Fruit fly (Drosophila melanogaster) S2 (cell line): ENCODE results near the gene otu.

Experiments used
- CG8478 ChIP-seq: fragments of >200 bp; optimal IDR thresholded peaks from 2 replicates; lab custom pipeline; 2018
- CTCF ChIP-seq, 2 experiments: fragments of >200 bp; optimal IDR thresholded peaks; 2 replicates each; lab custom pipeline; 2018

Gene otu

dm6 chrX:8489048-8489447, 287 bp downstream of the otu start, which contains the start of gene CG33181:
CG33181 (plus strand) TSS chrX:8489348.
- no peak for TF ChIP-seq CTCF (optimal IDR thresholded peaks at IDR 0.05; lab: Kevin White, UChicago)
- no peak for TF ChIP-seq CG8478 (lab: Kevin White, UChicago)

dm6 chrX:8484778-8485177, 4.6 kb downstream of the otu start:
- TF ChIP-seq CG8478 (lab: Kevin White, UChicago) = no peak

- TF ChIP-seq CG8478 (lab: Kevin White, UChicago) (no peak), CTCF (optimal IDR thresholded peaks at IDR 0.05; lab: Kevin White, UChicago) (no peak)
These were observed 5.7 kb downstream of the otu start, which contains the start of gene CG33223 for dm6 chrX:8483671-8484070. CG33223 (minus strand) TSS chrX:8483885.

- TF ChIP-seq CG8478 (lab: Kevin White, UChicago) (no peak), CTCF (optimal IDR thresholded peaks at IDR 0.05; lab: Kevin White, UChicago) (no peak)
These were observed 7.9 kb downstream of the otu start, which contains the start of gene Cp38 for dm6 chrX:8481462-8481861. Cp38 (plus strand) TSS chrX:8481837.

DNA sequence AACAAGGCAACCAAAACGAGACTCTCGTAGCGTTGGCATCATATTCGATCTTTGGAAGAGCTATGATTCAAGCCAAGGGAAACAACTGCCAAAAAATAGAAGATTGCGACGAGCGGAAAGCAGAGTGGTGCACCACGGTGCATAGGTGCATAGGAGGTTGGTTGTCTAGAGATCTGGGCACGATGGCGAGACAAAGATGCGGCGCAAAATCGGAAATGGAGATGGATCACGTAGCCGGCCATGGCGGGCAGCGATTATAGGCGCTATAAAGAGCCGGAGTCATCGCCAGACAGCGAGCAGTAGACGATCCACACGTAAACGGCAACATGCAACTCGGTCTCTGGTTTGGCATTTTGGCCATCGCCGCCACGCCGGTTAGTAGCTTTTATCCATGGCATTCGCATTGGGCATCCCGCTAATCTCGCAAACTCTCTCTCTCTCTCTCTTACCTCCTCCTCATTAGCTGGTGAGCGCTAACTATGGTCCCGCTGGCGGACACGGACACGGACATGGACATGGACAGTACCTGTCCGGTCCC, 10.2 kb downstream of the otu start, which contains the start of gene Cp36:
Gene Cp36 (plus strand): TSS at position 289 of the 538 bp plus-strand sequence.
- TF ChIP-seq CG8478 (lab: Kevin White, UChicago) (no peak), CTCF (optimal IDR thresholded peaks at IDR 0.05; lab: Kevin White, UChicago) (no peak)

dm6 chrX:8476817-8477216, 12.5 kb downstream of the otu start, which contains the start of gene Cp7Fc:
Cp7Fc (plus strand) TSS chrX:8477117.
- TF ChIP-seq CG8478 (lab: Kevin White, UChicago) (no peak), CTCF (optimal IDR thresholded peaks at IDR 0.05; lab: Kevin White, UChicago) (no peak)

DNA sequence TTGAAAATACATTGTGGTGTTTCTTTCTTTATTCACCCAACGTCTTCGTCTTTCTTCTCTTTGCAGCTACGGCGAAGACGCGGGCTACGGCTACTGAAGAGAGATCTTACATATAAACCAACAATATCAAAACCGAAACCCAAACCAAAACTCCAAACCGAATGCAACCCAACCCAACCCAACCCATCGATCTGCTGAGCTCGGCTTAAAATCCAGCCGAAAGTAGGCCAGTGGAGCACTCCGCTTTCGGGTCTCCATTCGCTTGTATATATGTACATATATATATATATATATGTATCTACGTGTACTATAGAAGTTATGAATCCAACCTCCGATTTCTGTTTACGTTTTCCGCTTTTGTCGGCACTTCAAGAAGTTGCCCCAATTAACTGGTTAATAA, 13.7 kb downstream of the otu start:
- TF ChIP-seq CG8478 (lab: Kevin White, UChicago) (no peak), CTCF (optimal IDR thresholded peaks at IDR 0.05; lab: Kevin White, UChicago) (no peak)

dm6 chrX:8473339-8473887, 15.9 kb downstream of the otu start, which contains the start of gene Cp7Fb:
Cp7Fb (plus strand) TSS chrX:8473837.
- TF ChIP-seq CG8478 (lab: Kevin White, UChicago) (no peak), CTCF (optimal IDR thresholded peaks at IDR 0.05; lab: Kevin White, UChicago) (no peak)

- TF ChIP-seq CG8478 (lab: Kevin White, UChicago) = no peak
- no peak for TF ChIP-seq CTCF (optimal IDR thresholded peaks at IDR 0.05; lab: Kevin White, UChicago)
These were observed 18.7 kb downstream of the otu start, which contains the start of gene Cp7Fa for dm6 chrX:8470588-8470987. Cp7Fa (plus strand) TSS chrX:8470888.

DNA sequence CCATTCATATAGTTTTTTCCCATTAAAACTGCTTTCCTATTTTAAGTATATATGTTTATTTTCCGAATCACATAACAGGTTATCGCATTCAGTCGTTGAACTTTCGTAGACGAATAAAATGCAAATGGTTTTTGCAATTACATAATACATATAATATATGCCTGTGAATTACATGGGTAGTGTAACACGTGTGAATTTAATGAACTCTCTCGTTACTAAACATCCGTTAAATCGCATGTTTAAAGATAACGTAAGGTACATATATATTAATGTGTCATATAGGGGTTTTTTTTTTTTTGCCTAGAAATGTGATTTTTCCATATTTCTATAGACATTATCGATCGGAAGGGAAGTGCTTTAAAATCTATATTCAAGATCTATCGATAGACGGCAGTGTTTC, 19.7 kb downstream of the otu start:
- no peak for TF ChIP-seq CTCF (optimal IDR thresholded peaks at IDR 0.05; lab: Kevin White, UChicago)

- TF ChIP-seq CG8478 (lab: Kevin White, UChicago) (no peak), CTCF (optimal IDR thresholded peaks at IDR 0.05; lab: Kevin White, UChicago) (no peak)
These were observed 20.3 kb downstream of the otu start, which contains the start of gene CG12116 for dm6 chrX:8468962-8469459. CG12116 (minus strand) TSS chrX:8469012.

DNA sequence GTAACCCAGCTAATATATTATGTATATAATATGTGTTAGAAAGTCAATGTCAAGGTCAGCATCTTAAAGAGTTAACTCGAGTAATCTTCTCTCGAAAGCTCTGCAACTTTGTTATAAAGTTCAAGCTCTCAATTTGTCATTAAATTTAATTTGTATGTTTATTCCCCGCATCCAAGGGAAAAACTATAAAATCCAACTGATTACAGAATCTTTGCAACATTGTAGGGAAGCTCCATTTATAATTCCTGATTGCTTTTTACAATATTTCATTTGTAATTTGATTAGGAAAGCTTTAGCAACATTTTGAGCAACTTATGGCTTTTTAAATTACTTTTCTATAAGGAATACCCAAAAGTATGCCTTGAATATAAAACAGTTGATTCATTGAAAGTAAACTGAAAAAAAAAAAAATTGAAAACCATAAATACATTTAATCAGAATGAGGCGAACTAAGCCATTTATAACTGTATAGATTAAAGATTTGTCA, 22.6 kb downstream of the otu start:
- TF ChIP-seq CG8478 (lab: Kevin White, UChicago) (no peak), CTCF (optimal IDR thresholded peaks at IDR 0.05; lab: Kevin White, UChicago) (no peak)

DNA sequence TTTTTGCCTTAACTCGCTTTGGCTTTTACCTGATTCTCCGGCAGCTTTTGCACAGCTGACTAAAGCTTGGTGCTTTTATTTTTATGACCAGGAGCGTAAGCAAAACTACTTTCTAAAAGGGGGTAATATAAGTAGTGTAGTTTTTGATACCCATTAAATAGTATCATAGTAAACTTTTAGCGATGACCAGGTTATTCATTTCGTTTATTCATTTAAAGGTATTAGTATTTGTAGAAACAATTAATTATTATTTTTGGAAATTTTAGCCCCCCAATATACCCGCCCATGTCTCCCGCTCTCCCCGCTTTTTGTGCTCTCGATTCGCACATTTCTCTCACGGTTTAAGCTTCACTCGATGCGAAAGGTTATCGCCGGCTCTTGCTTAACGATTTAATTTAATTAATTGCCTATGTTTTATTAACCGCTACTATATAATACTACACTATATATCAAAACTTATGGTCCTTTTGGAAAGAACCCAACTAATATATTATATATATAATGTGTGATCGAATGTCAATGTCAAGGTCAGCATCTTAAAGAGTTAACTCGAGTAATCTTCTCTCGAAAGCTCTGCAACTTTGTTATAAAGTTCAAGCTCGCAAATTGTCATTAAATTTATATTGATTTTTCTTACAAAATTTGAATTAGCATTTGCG, 24.8 kb downstream of the otu start, which contains the start of gene Sptr:
Gene Sptr (minus strand): TSS at position 61 of the 659 bp plus-strand sequence.
- TF ChIP-seq CTCF (optimal IDR thresholded peaks at IDR 0.05; lab: Kevin White, UChicago) (no peak), CG8478 (lab: Kevin White, UChicago) (no peak)

DNA sequence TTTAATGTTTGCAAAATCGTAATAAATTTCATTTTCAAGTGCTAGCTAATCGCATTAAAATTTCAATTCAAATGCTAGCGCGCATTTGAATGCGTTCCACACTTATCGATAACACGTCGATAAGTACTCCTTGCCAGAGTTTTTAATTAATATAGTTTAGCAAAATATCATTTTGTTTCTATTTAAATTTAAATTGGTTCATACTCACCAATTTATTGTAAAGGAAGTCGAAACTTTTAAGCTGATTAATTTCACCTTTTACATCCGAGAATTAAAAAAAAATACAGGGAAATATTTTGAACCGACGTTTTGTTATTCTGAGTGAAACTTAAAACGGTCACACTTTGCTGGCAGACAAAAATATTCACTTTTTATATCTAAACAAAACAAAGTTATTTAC, 28.2 kb downstream of the otu start, which contains the start of gene Es2:
Gene Es2 (plus strand): TSS at position 333 of the 400 bp plus-strand sequence.
- no peak for TF ChIP-seq CTCF (optimal IDR thresholded peaks at IDR 0.05; lab: Kevin White, UChicago)

DNA sequence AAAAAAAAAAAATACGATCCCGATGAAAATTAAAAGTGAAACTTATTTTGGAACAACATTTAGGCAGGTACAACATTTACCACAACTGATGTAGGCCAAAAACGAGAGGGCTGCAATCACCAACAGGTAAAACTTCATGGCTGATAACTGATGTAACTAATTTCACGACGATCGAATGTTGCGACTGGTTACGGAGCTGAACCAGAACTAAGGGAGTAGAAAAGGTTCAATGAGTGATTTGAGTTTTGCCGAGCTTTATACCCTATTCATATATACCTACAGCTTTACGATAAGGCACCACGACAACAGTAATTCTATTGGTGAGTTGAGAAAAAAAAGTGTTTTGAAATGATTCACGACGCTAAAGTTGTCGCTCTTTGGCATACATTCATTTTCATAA, 28.6 kb downstream of the otu start, which contains the start of gene CG15347:
Gene CG15347 (minus strand): TSS at position 213 of the 400 bp plus-strand sequence.
- TF ChIP-seq CG8478 (lab: Kevin White, UChicago) (no peak), CTCF (optimal IDR thresholded peaks at IDR 0.05; lab: Kevin White, UChicago) (no peak)
